Fruit fly (Drosophila melanogaster): ENCODE measurements around the gene slp2.

The slp2 gene

DNA sequence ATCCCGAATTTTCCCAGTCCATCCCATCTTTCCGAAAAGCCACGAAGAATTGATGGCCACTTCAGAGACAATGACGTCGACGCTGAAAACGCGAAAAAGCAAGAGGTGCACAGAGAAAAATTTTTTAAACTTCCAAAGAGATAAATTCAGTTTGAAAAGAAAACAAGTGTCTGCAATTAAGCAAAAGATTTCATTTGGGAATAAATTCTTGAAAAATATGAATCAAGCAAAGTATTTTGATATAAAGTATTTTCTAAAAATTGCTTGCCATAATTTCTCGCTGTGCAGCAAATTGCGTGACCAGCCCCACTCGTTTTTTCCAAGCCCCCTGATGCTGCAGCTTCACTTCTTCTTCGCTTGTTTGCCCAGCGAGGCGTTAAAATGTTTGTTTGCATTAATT lies 45.5 kb downstream of the slp2 start (continued):
- TF ChIP-seq CG4282 (GFP tag; optimal IDR thresholded peaks at IDR 0.05) (no peak), fd96Cb (tag; optimal IDR thresholded peaks at IDR 0.05) (no peak), unc-4 (GFP tag; IDR thresholded peaks at IDR 0.05; ENCODE audit: partially characterized antibody) (no peak), CG6683 (GFP tag; optimal IDR thresholded peaks at IDR 0.05) (no peak), CG15514 (GFP tag; optimal IDR thresholded peaks at IDR 0.05) (peak; percentile 22), br (optimal IDR thresholded peaks at IDR 0.05) (no peak), cato (GFP tag; optimal IDR thresholded peaks at IDR 0.05; ENCODE audit: borderline replicate concordance) (no peak), CG3407 (GFP tag; optimal IDR thresholded peaks at IDR 0.05) (no peak), CG3065 (GFP tag; optimal IDR thresholded peaks at IDR 0.05) (no peak), CG13287 (GFP tag; IDR thresholded peaks at IDR 0.05; ENCODE audit: partially characterized antibody) (no peak), CG7745 (tag; optimal IDR thresholded peaks at IDR 0.05) (no peak), BEAF-32 (GFP tag; optimal IDR thresholded peaks at IDR 0.05) (no peak), caup (GFP tag; optimal IDR thresholded peaks at IDR 0.05; ENCODE audit: severe bottlenecking) (no peak), HmgZ (tag; optimal IDR thresholded peaks at IDR 0.05) (no peak), unpg (GFP tag; optimal IDR thresholded peaks at IDR 0.05) (peak; percentile 55), Oaz (GFP tag; IDR thresholded peaks at IDR 0.05) (no peak), CG10979 (tag; optimal IDR thresholded peaks at IDR 0.05) (no peak), Atf3 (GFP tag; optimal IDR thresholded peaks at IDR 0.05) (no peak), CG11723 (GFP tag; optimal IDR thresholded peaks at IDR 0.05) (no peak), D (optimal IDR thresholded peaks at IDR 0.05) (no peak), D (GFP tag; optimal IDR thresholded peaks at IDR 0.05) (no peak), CG6175 (GFP tag; IDR thresholded peaks at IDR 0.05) (no peak), CG7839 (tag; optimal IDR thresholded peaks at IDR 0.05) (peak; percentile 36), da (GFP tag; optimal IDR thresholded peaks at IDR 0.05) (no peak), CG18619 (GFP tag; optimal IDR thresholded peaks at IDR 0.05) (no peak), Dref (GFP tag; IDR thresholded peaks at IDR 0.05) (no peak), CG4360 (GFP tag; IDR thresholded peaks at IDR 0.05) (no peak), CG10431 (GFP tag; optimal IDR thresholded peaks at IDR 0.05) (no peak), CG2129 (GFP tag; IDR thresholded peaks at IDR 0.05; ENCODE audit: partially characterized antibody) (no peak), CG7987 (GFP tag; optimal IDR thresholded peaks at IDR 0.05) (no peak), Ets65A (GFP tag) (peak; percentile 2), CG31388 (GFP tag; optimal IDR thresholded peaks at IDR 0.05) (no peak), Aef1 (GFP tag; IDR thresholded peaks at IDR 0.05) (0 out of 3 replicates have a peak, but pooled peaks have one; percentile 15), zfh2 (GFP tag; optimal IDR thresholded peaks at IDR 0.05) (peak; percentile 8), CG8944 (GFP tag; optimal IDR thresholded peaks at IDR 0.05) (no peak), gce (GFP tag; IDR thresholded peaks at IDR 0.05) (no peak), fd102C (GFP tag; optimal IDR thresholded peaks at IDR 0.05) (no peak), Chrac-16 (GFP tag; optimal IDR thresholded peaks at IDR 0.05) (no peak), Neu2 (GFP tag; optimal IDR thresholded peaks at IDR 0.05; ENCODE audit: borderline replicate concordance) (no peak), knrl (GFP tag; IDR thresholded peaks at IDR 0.05; ENCODE audit: partially characterized antibody) (no peak), p53 (GFP tag; optimal IDR thresholded peaks at IDR 0.05) (no peak), CG3995 (GFP tag; optimal IDR thresholded peaks at IDR 0.05) (no peak), pfk (GFP tag; optimal IDR thresholded peaks at IDR 0.05) (no peak), CG10462 (GFP tag; optimal IDR thresholded peaks at IDR 0.05) (no peak), CG12299 (tag; optimal IDR thresholded peaks at IDR 0.05) (no peak), ems (GFP tag; optimal IDR thresholded peaks at IDR 0.05) (no peak), gt (GFP tag; IDR thresholded peaks at IDR 0.05) (no peak), croc (GFP tag; conservative IDR thresholded peaks at IDR 0.05) (no peak), Ets97D (GFP tag; optimal IDR thresholded peaks at IDR 0.05) (no peak), CG15011 (GFP tag; optimal IDR thresholded peaks at IDR 0.05) (no peak), Mrtf (GFP tag; IDR thresholded peaks at IDR 0.05) (no peak), lab (GFP tag; optimal IDR thresholded peaks at IDR 0.05) (peak; percentile 54)
